Fruit fly (Drosophila melanogaster): ENCODE results near the gene rho.

The rho gene

dm6 chr3L:1419929-1420328 is 43.7 kb upstream of the rho start:
- no peak for TF ChIP-seq CG9948 (tag; optimal IDR thresholded peaks at IDR 0.05)
- no peak for TF ChIP-seq rn (GFP tag; IDR thresholded peaks at IDR 0.05)
- no peak for TF ChIP-seq CG17806 (tag; optimal IDR thresholded peaks at IDR 0.05)
- no peak for TF ChIP-seq Pif1B (GFP tag; optimal IDR thresholded peaks at IDR 0.05)
- no peak for TF ChIP-seq CG32121 (GFP tag; IDR thresholded peaks at IDR 0.05)
- TF ChIP-seq CG8159 (tag; optimal IDR thresholded peaks at IDR 0.05): no peak
- TF ChIP-seq CG34367 (tag; optimal IDR thresholded peaks at IDR 0.05): no peak

dm6 chr3L:1420950-1421349 is 42.7 kb upstream of the rho start:
- TF ChIP-seq Ets98B (GFP tag; IDR thresholded peaks at IDR 0.05): no peak
- no peak for TF ChIP-seq CG13204 (GFP tag; optimal IDR thresholded peaks at IDR 0.05)
- TF ChIP-seq gl (tag; optimal IDR thresholded peaks at IDR 0.05): no peak
- TF ChIP-seq CG15710 (tag; optimal IDR thresholded peaks at IDR 0.05): peak; percentile 5
- no peak for TF ChIP-seq CG4496 (GFP tag; IDR thresholded peaks at IDR 0.05)
- TF ChIP-seq CG9948 (tag; optimal IDR thresholded peaks at IDR 0.05): peak; percentile 66
- TF ChIP-seq CG14655 (GFP tag; optimal IDR thresholded peaks at IDR 0.05): peak; percentile 16
- TF ChIP-seq CG34367 (tag; optimal IDR thresholded peaks at IDR 0.05): no peak
- peak; percentile 15 for TF ChIP-seq CG17806 (tag; optimal IDR thresholded peaks at IDR 0.05)
- TF ChIP-seq CG8159 (tag; optimal IDR thresholded peaks at IDR 0.05): peak; percentile 46

dm6 chr3L:1423371-1423770 is 40.2 kb upstream of the rho start, which contains the start of gene CG9173:
TSS of gene CG9173 (minus strand) at chr3L:1423471.
- TF ChIP-seq CG32121 (GFP tag; IDR thresholded peaks at IDR 0.05) (no peak), CG34367 (tag; optimal IDR thresholded peaks at IDR 0.05) (no peak), Ets98B (GFP tag; IDR thresholded peaks at IDR 0.05) (no peak), CG8301 (tag; optimal IDR thresholded peaks at IDR 0.05) (no peak), gl (tag; optimal IDR thresholded peaks at IDR 0.05) (no peak), Pif1B (GFP tag; optimal IDR thresholded peaks at IDR 0.05) (no peak), Snoo (tag; optimal IDR thresholded peaks at IDR 0.05) (no peak)

dm6 chr3L:1424488-1424887 is 39.1 kb upstream of the rho start:
- TF ChIP-seq CG17806 (tag; optimal IDR thresholded peaks at IDR 0.05) (no peak), CG8159 (tag; optimal IDR thresholded peaks at IDR 0.05) (no peak), CG13204 (GFP tag; optimal IDR thresholded peaks at IDR 0.05) (no peak), CG15710 (tag; optimal IDR thresholded peaks at IDR 0.05) (no peak), CG8301 (tag; optimal IDR thresholded peaks at IDR 0.05) (no peak), CG12605 (GFP tag; IDR thresholded peaks at IDR 0.05) (no peak), CG32121 (GFP tag; IDR thresholded peaks at IDR 0.05) (no peak), CG14655 (GFP tag; optimal IDR thresholded peaks at IDR 0.05) (no peak), rn (GFP tag; IDR thresholded peaks at IDR 0.05) (no peak), Pif1A (GFP tag; optimal IDR thresholded peaks at IDR 0.05) (no peak), CG34367 (tag; optimal IDR thresholded peaks at IDR 0.05) (no peak), EcR (GFP tag; optimal IDR thresholded peaks at IDR 0.05) (no peak), Ets98B (GFP tag; IDR thresholded peaks at IDR 0.05) (no peak), CG10348 (GFP tag; IDR thresholded peaks at IDR 0.05) (no peak), gl (tag; optimal IDR thresholded peaks at IDR 0.05) (no peak), CG9948 (tag; optimal IDR thresholded peaks at IDR 0.05) (no peak), Snoo (tag; optimal IDR thresholded peaks at IDR 0.05) (no peak), D1 (tag; optimal IDR thresholded peaks at IDR 0.05) (no peak), Pif1B (GFP tag; optimal IDR thresholded peaks at IDR 0.05) (no peak), fd96Ca (GFP tag; IDR thresholded peaks at IDR 0.05) (no peak)

dm6 chr3L:1431489-1432053 is 32.0 kb upstream of the rho start:
- TF ChIP-seq CG34367 (tag; optimal IDR thresholded peaks at IDR 0.05) (no peak), Pif1A (GFP tag; optimal IDR thresholded peaks at IDR 0.05) (no peak), Snoo (tag; optimal IDR thresholded peaks at IDR 0.05) (no peak), Pif1B (GFP tag; optimal IDR thresholded peaks at IDR 0.05) (no peak), EcR (GFP tag; optimal IDR thresholded peaks at IDR 0.05) (no peak), CG8301 (tag; optimal IDR thresholded peaks at IDR 0.05) (no peak), gl (tag; optimal IDR thresholded peaks at IDR 0.05) (no peak), Ets98B (GFP tag; IDR thresholded peaks at IDR 0.05) (no peak), CG32121 (GFP tag; IDR thresholded peaks at IDR 0.05) (no peak), CG12605 (GFP tag; IDR thresholded peaks at IDR 0.05) (no peak), rn (GFP tag; IDR thresholded peaks at IDR 0.05) (no peak), D1 (tag; optimal IDR thresholded peaks at IDR 0.05) (no peak), CG17806 (tag; optimal IDR thresholded peaks at IDR 0.05) (no peak), CG9948 (tag; optimal IDR thresholded peaks at IDR 0.05) (no peak), CG13204 (GFP tag; optimal IDR thresholded peaks at IDR 0.05) (no peak), CG4496 (GFP tag; IDR thresholded peaks at IDR 0.05) (no peak), fd96Ca (GFP tag; IDR thresholded peaks at IDR 0.05) (no peak)

- no peak for TF ChIP-seq Ets98B (GFP tag; IDR thresholded peaks at IDR 0.05)
- no peak for TF ChIP-seq gl (tag; optimal IDR thresholded peaks at IDR 0.05)
Observed at dm6 chr3L:1437772-1438171, 25.8 kb upstream of the rho start, which contains the start of gene SA2. TSS of gene SA2 (minus strand) at chr3L:1437872.

dm6 chr3L:1440999-1441398 is 22.6 kb upstream of the rho start:
- TF ChIP-seq CG14655 (GFP tag; optimal IDR thresholded peaks at IDR 0.05) (no peak), CG34367 (tag; optimal IDR thresholded peaks at IDR 0.05) (no peak), EcR (GFP tag; optimal IDR thresholded peaks at IDR 0.05) (peak; percentile 41), rn (GFP tag; IDR thresholded peaks at IDR 0.05) (no peak), gl (tag; optimal IDR thresholded peaks at IDR 0.05) (peak; percentile 21), D1 (tag; optimal IDR thresholded peaks at IDR 0.05) (no peak), CG15710 (tag; optimal IDR thresholded peaks at IDR 0.05) (peak; percentile 22), CG17806 (tag; optimal IDR thresholded peaks at IDR 0.05) (no peak), CG9948 (tag; optimal IDR thresholded peaks at IDR 0.05) (peak; percentile 9), CG12605 (GFP tag; IDR thresholded peaks at IDR 0.05) (peak; percentile 59; the same call in 1 of the 2 replicates), CG8301 (tag; optimal IDR thresholded peaks at IDR 0.05) (no peak), Ets98B (GFP tag; IDR thresholded peaks at IDR 0.05) (peak; percentile 34; the same call in 1 of the 2 replicates), CG8159 (tag; optimal IDR thresholded peaks at IDR 0.05) (no peak), CG4496 (GFP tag; IDR thresholded peaks at IDR 0.05) (no peak), CG10348 (GFP tag; IDR thresholded peaks at IDR 0.05) (no peak), Pif1A (GFP tag; optimal IDR thresholded peaks at IDR 0.05) (peak; percentile 31), Snoo (tag; optimal IDR thresholded peaks at IDR 0.05) (no peak), Pif1B (GFP tag; optimal IDR thresholded peaks at IDR 0.05) (no peak), CG32121 (GFP tag; IDR thresholded peaks at IDR 0.05) (no peak; the same call in 1 of the 2 replicates), CG13204 (GFP tag; optimal IDR thresholded peaks at IDR 0.05) (peak; percentile 25), fd96Ca (GFP tag; IDR thresholded peaks at IDR 0.05) (peak; percentile 52; the same call in 1 of the 3 replicates)
